Worm (Caenorhabditis elegans) whole organism, late embryonic: ENCODE data around the gene fbxa-152.
A peak's percentile ranks its signal among the peaks of the same experiment; 100 is the strongest.

ENCODE experiments used
- C38D4.7 ChIP-seq: fragments of 200-800 bp; sonication (Bioruptor generic); optimal IDR thresholded peaks from 2 replicates; lab custom pipeline; 2018; ENCODE audit warnings: mild to moderate bottlenecking, missing genetic modification characterization, moderate library complexity, missing compliant biosample characterization
- ceh-18 ChIP-seq: sonication (generic microtip); optimal IDR thresholded peaks from 2 replicates; lab custom pipeline; 2016; ENCODE audit warnings: missing genetic modification characterization, missing compliant biosample characterization
- ceh-45 ChIP-seq: fragments of 200-800 bp; sonication (Bioruptor generic); IDR thresholded peaks from 2 replicates; pipeline ENCODE4 v1.3.6; 2022; ENCODE audit warnings: missing genetic modification reagents, missing genetic modification characterization, missing compliant biosample characterization
- ceh-6 ChIP-seq: fragments of 200-800 bp; sonication (Bioruptor generic); optimal IDR thresholded peaks from 2 replicates; lab custom pipeline; 2018; ENCODE audit warnings: mild to moderate bottlenecking, missing genetic modification characterization, missing compliant biosample characterization
- ceh-9 ChIP-seq: sonication (generic microtip); optimal IDR thresholded peaks from 2 replicates; lab custom pipeline; 2016; ENCODE audit warnings: mild to moderate bottlenecking, missing genetic modification characterization, inconsistent platforms, missing compliant biosample characterization
- che-1 ChIP-seq: sonication (generic microtip); optimal IDR thresholded peaks from 2 replicates; lab custom pipeline; 2016; ENCODE audit warnings: mild to moderate bottlenecking, missing genetic modification characterization, missing compliant biosample characterization
- elt-4 ChIP-seq: sonication (generic microtip); optimal IDR thresholded peaks from 2 replicates; lab custom pipeline; 2016; ENCODE audit warnings: missing genetic modification characterization, missing compliant biosample characterization
- hlh-13 ChIP-seq: fragments of 200-800 bp; sonication (Bioruptor generic); optimal IDR thresholded peaks from 2 replicates; lab custom pipeline; 2018; ENCODE audit warnings: mild to moderate bottlenecking, missing genetic modification characterization, missing compliant biosample characterization
- hlh-30 ChIP-seq: sonication (generic microtip); optimal IDR thresholded peaks from 2 replicates; lab custom pipeline; 2017; ENCODE audit warnings: antibody characterized with exemption, missing genetic modification characterization, missing compliant biosample characterization; ENCODE audit not compliant: insufficient read depth
- hlh-6 ChIP-seq: sonication (generic microtip); optimal IDR thresholded peaks from 2 replicates; lab custom pipeline; 2016; ENCODE audit warnings: missing genotype, missing genetic modification characterization, missing compliant biosample characterization
- lin-11 ChIP-seq: fragments of 200-800 bp; sonication (Bioruptor generic); optimal IDR thresholded peaks from 2 replicates; lab custom pipeline; 2018; ENCODE audit warnings: mild to moderate bottlenecking, missing genetic modification characterization, missing compliant biosample characterization
- nhr-11 ChIP-seq: fragments of 150-350 bp; optimal IDR thresholded peaks from 2 replicates; lab custom pipeline; 2014; ENCODE audit warnings: missing biosample characterization, missing genetic modification characterization
- npax-4 ChIP-seq: sonication (generic microtip); optimal IDR thresholded peaks from 2 replicates; lab custom pipeline; 2016; ENCODE audit warnings: missing genetic modification characterization, missing compliant biosample characterization
- pqm-1 ChIP-seq: sonication (generic microtip); optimal IDR thresholded peaks from 2 replicates; lab custom pipeline; 2016; ENCODE audit warnings: missing genetic modification characterization, missing compliant biosample characterization
- ttx-3 ChIP-seq: sonication (generic microtip); optimal IDR thresholded peaks from 2 replicates; lab custom pipeline; 2016; ENCODE audit warnings: missing genetic modification reagents, missing genetic modification characterization, missing compliant biosample characterization
- unc-42 ChIP-seq: sonication (generic microtip); optimal IDR thresholded peaks from 2 replicates; lab custom pipeline; 2016; ENCODE audit warnings: missing genotype, missing genetic modification characterization, missing compliant biosample characterization
- unc-86 ChIP-seq: sonication (generic microtip); optimal IDR thresholded peaks from 2 replicates; lab custom pipeline; 2016; ENCODE audit warnings: missing genetic modification characterization, missing compliant biosample characterization

The fbxa-152 gene

ce11 chrV:15551642-15552041 lies 50.5 kb downstream of the fbxa-152 start (continued):
- TF ChIP-seq hlh-6 (peak; percentile 91), ceh-6 (peak; percentile 78), ceh-45 (GFP tag; lab: Robert Waterston, UW) (peak; percentile 79; the same call in 1 of the 2 replicates), hlh-30 (tag; lab: Kevin White, UChicago) (peak; percentile 89), C38D4.7 (peak; percentile 81), elt-4 (tag; lab: Kevin White, UChicago) (no peak), nhr-11 (tag; lab: Kevin White, UChicago) (no peak), che-1 (tag; lab: Kevin White, UChicago) (peak; percentile 80), lin-11 (tag; lab: Kevin White, UChicago) (peak; percentile 78), hlh-13 (GFP tag; lab: Kevin White, UChicago) (peak; percentile 76), npax-4 (peak; percentile 68), ttx-3 (tag; lab: Kevin White, UChicago) (peak; percentile 70), pqm-1 (tag; lab: Kevin White, UChicago) (peak; percentile 36), ceh-18 (tag; lab: Kevin White, UChicago) (peak; percentile 69), unc-42 (tag; lab: Kevin White, UChicago) (peak; percentile 43), unc-86 (tag; lab: Kevin White, UChicago) (peak; percentile 73)

ce11 chrV:15550408-15550807 lies 51.7 kb downstream of the fbxa-152 start:
- TF ChIP-seq ceh-9 (no peak), ceh-45 (GFP tag; lab: Robert Waterston, UW) (no peak)
